Fruit fly (Drosophila melanogaster) whole organism, embryonic: Measurements from ENCODE around the gene yellow-f2.

Experiments
- ATbp ChIP-seq: fragments of 200-800 bp; sonication (Bioruptor generic); optimal IDR thresholded peaks from 2 replicates; lab custom pipeline; 2017; ENCODE audit warnings: missing biosample characterization, mild to moderate bottlenecking, missing genetic modification characterization, missing genetic modification reagents
- Aef1 ChIP-seq: fragments of 200-800 bp; sonication (Bioruptor generic); IDR thresholded peaks from 3 replicates; pipeline ENCODE4 v1.3.6; 2022; ENCODE audit warnings: missing biosample characterization, missing genetic modification characterization
- Bdp1 ChIP-seq: fragments of 200-800 bp; sonication (Bioruptor generic); optimal IDR thresholded peaks from 3 replicates; lab custom pipeline; 2016; ENCODE audit warnings: missing biosample characterization, missing genetic modification characterization
- CG10267 ChIP-seq: fragments of 200-800 bp; sonication (Bioruptor generic); optimal IDR thresholded peaks from 2 replicates; lab custom pipeline; 2018; ENCODE audit warnings: missing biosample characterization, mild to moderate bottlenecking, missing genetic modification characterization, moderate library complexity
- CG12071 ChIP-seq: fragments of 200-800 bp; sonication (Bioruptor generic); optimal IDR thresholded peaks from 3 replicates; lab custom pipeline; 2018; ENCODE audit warnings: missing biosample characterization, mild to moderate bottlenecking, missing genetic modification characterization
- CG12391 ChIP-seq: fragments of 200-800 bp; sonication (Bioruptor generic); optimal IDR thresholded peaks from 3 replicates; lab custom pipeline; 2018; ENCODE audit warnings: missing biosample characterization, mild to moderate bottlenecking, missing genetic modification characterization, moderate library complexity
- CG12942 ChIP-seq: fragments of 200-800 bp; sonication (Bioruptor generic); optimal IDR thresholded peaks from 3 replicates; lab custom pipeline; 2016; ENCODE audit warnings: missing biosample characterization, missing genetic modification characterization
- CG13775 ChIP-seq: fragments of 200-800 bp; sonication (Bioruptor generic); optimal IDR thresholded peaks from 3 replicates; lab custom pipeline; 2017; ENCODE audit warnings: missing biosample characterization, mild to moderate bottlenecking, missing genetic modification characterization
- CG15269 ChIP-seq: fragments of 200-800 bp; sonication (Bioruptor generic); optimal IDR thresholded peaks from 2 replicates; lab custom pipeline; 2018; ENCODE audit warnings: missing biosample characterization, mild to moderate bottlenecking, missing genetic modification characterization, moderate library complexity
- CG15479 ChIP-seq: fragments of 200-800 bp; sonication (Bioruptor generic); optimal IDR thresholded peaks from 3 replicates; lab custom pipeline; 2019; ENCODE audit warnings: missing biosample characterization, mild to moderate bottlenecking, missing genetic modification characterization, moderate library complexity
- CG16815 ChIP-seq: fragments of 200-800 bp; sonication (Bioruptor generic); optimal IDR thresholded peaks from 3 replicates; lab custom pipeline; 2017; ENCODE audit warnings: missing biosample characterization, mild to moderate bottlenecking, missing genetic modification characterization
- CG18764 ChIP-seq: fragments of 200-800 bp; sonication (Bioruptor generic); optimal IDR thresholded peaks from 3 replicates; lab custom pipeline; 2016; ENCODE audit warnings: missing biosample characterization, missing genetic modification characterization
- CG2202 ChIP-seq: fragments of 200-800 bp; sonication (Bioruptor generic); optimal IDR thresholded peaks from 2 replicates; lab custom pipeline; 2018; ENCODE audit warnings: missing biosample characterization, mild to moderate bottlenecking, missing genetic modification characterization
- CG30020 ChIP-seq: fragments of 200-800 bp; optimal IDR thresholded peaks from 2 replicates; lab custom pipeline; 2019; ENCODE audit warnings: missing biosample characterization, mild to moderate bottlenecking, missing genetic modification characterization, moderate library complexity
- CG3281 ChIP-seq: fragments of 200-800 bp; sonication (Bioruptor generic); optimal IDR thresholded peaks from 3 replicates; lab custom pipeline; 2017; ENCODE audit warnings: missing biosample characterization, mild to moderate bottlenecking, missing genetic modification characterization
- CG34224 ChIP-seq: fragments of 200-800 bp; sonication (Bioruptor generic); IDR thresholded peaks from 3 replicates; pipeline ENCODE4 v1.3.6; 2022; ENCODE audit warnings: missing biosample characterization, missing genetic modification characterization; ENCODE audit not compliant: partially characterized antibody
- CG3726 ChIP-seq: fragments of 200-800 bp; sonication (Bioruptor generic); IDR thresholded peaks from 3 replicates; pipeline ENCODE4, ENCODE4 v1.3.6; 2022; ENCODE audit warnings: missing biosample characterization, missing genetic modification characterization
- CG4424 ChIP-seq: fragments of 200-800 bp; sonication (Bioruptor generic); optimal IDR thresholded peaks from 3 replicates; lab custom pipeline; 2016; ENCODE audit warnings: missing biosample characterization, missing genetic modification characterization
- CG6683 ChIP-seq: fragments of 200-800 bp; sonication (Bioruptor generic); optimal IDR thresholded peaks from 2 replicates; lab custom pipeline; 2017; ENCODE audit warnings: missing biosample characterization, mild to moderate bottlenecking, missing genetic modification characterization, missing genetic modification reagents
- CG8765 ChIP-seq: fragments of 200-800 bp; sonication (Bioruptor generic); IDR thresholded peaks from 2 replicates; pipeline ENCODE4 v1.3.6; 2022; ENCODE audit warnings: missing biosample characterization, missing genetic modification characterization
- CHES-1-like ChIP-seq: fragments of 200-800 bp; sonication (Bioruptor generic); optimal IDR thresholded peaks from 2 replicates; lab custom pipeline; 2016; ENCODE audit warnings: missing biosample characterization, missing genetic modification characterization
- Dbx ChIP-seq: fragments of 200-800 bp; sonication (Bioruptor generic); IDR thresholded peaks from 3 replicates; pipeline ENCODE4 v1.3.6; 2022; ENCODE audit warnings: missing biosample characterization, missing genetic modification characterization
- Deaf1 ChIP-seq: fragments of 200-800 bp; optimal IDR thresholded peaks from 3 replicates; lab custom pipeline; 2019; ENCODE audit warnings: missing biosample characterization, mild to moderate bottlenecking, missing genetic modification characterization, moderate library complexity
- Dip2 ChIP-seq: fragments of 200-800 bp; sonication (Bioruptor generic); IDR thresholded peaks from 2 replicates; pipeline ENCODE4 v1.3.6; 2022; ENCODE audit warnings: missing biosample characterization, missing genetic modification characterization
- Dp ChIP-seq: fragments of 200-800 bp; sonication (Bioruptor generic); optimal IDR thresholded peaks from 2 replicates; lab custom pipeline; 2018; ENCODE audit warnings: missing biosample characterization, mild to moderate bottlenecking, missing genetic modification characterization, moderate library complexity
- ERR ChIP-seq: fragments of 200-800 bp; sonication (Bioruptor generic); optimal IDR thresholded peaks from 2 replicates; lab custom pipeline; 2016; ENCODE audit warnings: missing biosample characterization, missing genetic modification characterization
- HLH54F ChIP-seq: fragments of 200-800 bp; sonication (Bioruptor generic); optimal IDR thresholded peaks from 3 replicates; lab custom pipeline; 2016; ENCODE audit warnings: missing biosample characterization, missing genetic modification characterization
- Med ChIP-seq: fragments of 200-800 bp; sonication (Bioruptor generic); peaks from one replicate; lab custom pipeline; 2016; ENCODE audit warnings: missing biosample characterization, missing genetic modification characterization, mild to moderate bottlenecking, inconsistent platforms, moderate library complexity
- NC2β ChIP-seq: fragments of 200-800 bp; sonication (Bioruptor generic); optimal IDR thresholded peaks from 2 replicates; lab custom pipeline; 2016; ENCODE audit warnings: missing biosample characterization, missing genetic modification characterization
- NK7.1 ChIP-seq: fragments of 200-800 bp; sonication (Bioruptor generic); optimal IDR thresholded peaks from 3 replicates; lab custom pipeline; 2016; ENCODE audit warnings: missing biosample characterization, missing genetic modification characterization
- Rfx ChIP-seq: fragments of 200-800 bp; sonication (Bioruptor generic); IDR thresholded peaks from 2 replicates; pipeline ENCODE4 v1.3.6; 2022; ENCODE audit warnings: missing biosample characterization, missing genetic modification characterization
- Scr ChIP-seq: fragments of 200-800 bp; sonication (Bioruptor generic); IDR thresholded peaks from 2 replicates; pipeline ENCODE4 v1.3.6; 2022; ENCODE audit warnings: missing biosample characterization, missing genetic modification characterization; ENCODE audit not compliant: partially characterized antibody
- Vsx1 ChIP-seq: fragments of 200-800 bp; sonication (Bioruptor generic); optimal IDR thresholded peaks from 2 replicates; lab custom pipeline; 2017; ENCODE audit warnings: missing biosample characterization, mild to moderate bottlenecking, missing genetic modification characterization, missing genetic modification reagents
- amos ChIP-seq: fragments of 200-800 bp; sonication (Bioruptor generic); IDR thresholded peaks from 2 replicates; pipeline ENCODE4 v1.3.6; 2022; ENCODE audit warnings: missing biosample characterization, missing genetic modification characterization; ENCODE audit not compliant: partially characterized antibody
- btn ChIP-seq: fragments of 200-800 bp; sonication (Bioruptor generic); optimal IDR thresholded peaks from 2 replicates; lab custom pipeline; 2016; ENCODE audit warnings: missing biosample characterization, missing genetic modification characterization
- gro ChIP-seq: fragments of 200-800 bp; sonication (Bioruptor generic); optimal IDR thresholded peaks from 2 replicates; lab custom pipeline; 2016; ENCODE audit warnings: missing biosample characterization, missing genetic modification characterization
- lab ChIP-seq: fragments of 200-800 bp; sonication (Bioruptor generic); optimal IDR thresholded peaks from 3 replicates; lab custom pipeline; 2017; ENCODE audit warnings: missing biosample characterization, missing genetic modification characterization, mild to moderate bottlenecking, moderate library complexity, missing genetic modification reagents
- lbe ChIP-seq: fragments of 200-800 bp; sonication (Bioruptor generic); optimal IDR thresholded peaks from 2 replicates; lab custom pipeline; 2016; ENCODE audit warnings: missing biosample characterization, mild to moderate bottlenecking, missing genetic modification characterization
- p53 ChIP-seq: fragments of 200-800 bp; sonication (Bioruptor generic); optimal IDR thresholded peaks from 2 replicates; lab custom pipeline; 2016; ENCODE audit warnings: missing biosample characterization, missing genetic modification characterization
- pros ChIP-seq: fragments of 200-800 bp; sonication (Bioruptor generic); optimal IDR thresholded peaks from 3 replicates; lab custom pipeline; 2019; ENCODE audit warnings: missing biosample characterization, mild to moderate bottlenecking, missing genetic modification characterization, moderate library complexity
- sd ChIP-seq: fragments of 200-800 bp; sonication (Bioruptor generic); optimal IDR thresholded peaks from 3 replicates; lab custom pipeline; 2018; ENCODE audit warnings: missing biosample characterization, mild to moderate bottlenecking, missing genetic modification characterization, moderate library complexity
- sob ChIP-seq: fragments of 200-800 bp; sonication (Bioruptor generic); IDR thresholded peaks from 2 replicates; pipeline ENCODE4 v1.3.6; 2022; ENCODE audit warnings: missing biosample characterization, missing genetic modification characterization
- twi ChIP-seq: fragments of 200-800 bp; optimal IDR thresholded peaks from 2 replicates; lab custom pipeline; 2019; ENCODE audit warnings: missing biosample characterization, mild to moderate bottlenecking, missing genetic modification characterization, moderate library complexity
- unpg ChIP-seq: fragments of 200-800 bp; sonication (Bioruptor generic); optimal IDR thresholded peaks from 3 replicates; lab custom pipeline; 2018; ENCODE audit warnings: missing biosample characterization, mild to moderate bottlenecking, missing genetic modification characterization, moderate library complexity
- vfl ChIP-seq: fragments of 200-800 bp; sonication (Bioruptor generic); optimal IDR thresholded peaks from 2 replicates; lab custom pipeline; 2016; ENCODE audit warnings: missing biosample characterization, missing genetic modification characterization
- vnd ChIP-seq: fragments of 200-800 bp; sonication (Bioruptor generic); IDR thresholded peaks from 3 replicates; pipeline ENCODE4 v1.3.6; 2022; ENCODE audit warnings: missing biosample characterization, missing genetic modification characterization; ENCODE audit not compliant: partially characterized antibody
- wek ChIP-seq: fragments of 200-800 bp; sonication (Bioruptor generic); optimal IDR thresholded peaks from 3 replicates; lab custom pipeline; 2018; ENCODE audit warnings: missing biosample characterization, mild to moderate bottlenecking, missing genetic modification characterization, moderate library complexity
- wor ChIP-seq: fragments of 200-800 bp; sonication (Bioruptor generic); IDR thresholded peaks from 2 replicates; pipeline ENCODE4 v1.3.6; 2022; ENCODE audit warnings: missing biosample characterization, missing genetic modification characterization

yellow-f2 gene

DNA sequence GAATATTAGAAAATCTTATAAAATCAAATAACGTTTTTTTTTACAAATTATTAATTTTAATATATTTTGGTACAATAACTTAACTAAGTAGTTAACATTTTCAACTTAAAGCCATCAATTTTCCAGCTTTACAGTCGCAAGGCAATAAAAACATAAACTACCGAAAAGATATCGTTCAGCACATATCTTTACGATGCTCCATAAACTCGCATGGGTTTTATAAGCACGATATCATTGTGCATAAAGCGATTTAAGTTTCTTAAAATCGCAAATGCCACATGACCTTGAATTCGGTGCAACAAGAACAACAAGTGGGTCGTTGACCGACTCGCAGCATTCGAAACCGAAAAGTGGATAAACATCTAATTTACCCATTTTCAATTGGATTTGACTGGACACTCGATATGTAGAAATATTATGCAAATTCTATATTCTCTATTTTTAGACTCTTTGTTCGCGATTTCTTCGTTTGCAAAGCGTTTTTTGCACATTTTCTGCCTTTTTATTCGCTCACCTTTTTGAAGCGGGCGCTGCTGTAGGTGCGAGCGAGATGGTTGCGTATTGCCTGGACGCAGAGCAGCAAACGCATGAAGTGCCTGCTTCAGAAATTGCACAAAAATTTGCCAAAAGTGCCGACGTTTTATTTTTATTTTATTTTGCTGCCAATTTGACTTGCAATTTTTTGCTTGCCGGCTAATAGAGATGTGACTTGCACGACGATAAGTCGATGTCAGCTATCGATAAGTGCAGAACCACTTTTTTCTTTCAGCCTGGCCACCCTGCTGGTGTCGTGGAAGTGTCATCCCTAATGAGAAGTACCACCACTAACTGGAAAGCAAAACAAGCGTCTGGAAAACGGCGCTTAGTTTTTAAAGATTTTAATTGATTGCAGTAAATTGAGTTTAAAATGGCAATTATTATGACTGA, 33.8 kb downstream of the yellow-f2 start, which contains the start of gene Spc25 (continued):
- TF ChIP-seq lab (GFP tag; lab: Kevin White, UChicago), result peak; percentile 23
- TF ChIP-seq CG2202 (tag; lab: Kevin White, UChicago), result no peak
- no peak for TF ChIP-seq lbe (GFP tag; lab: Kevin White, UChicago)
- peak; percentile 43 for TF ChIP-seq Bdp1
- TF ChIP-seq CHES-1-like (GFP tag; lab: Kevin White, UChicago), result peak; percentile 65
- peak; percentile 34 for TF ChIP-seq p53 (GFP tag; lab: Kevin White, UChicago)
- no peak for TF ChIP-seq btn
- no peak for TF ChIP-seq NK7.1 (GFP tag; lab: Kevin White, UChicago)
- peak; percentile 96 for TF ChIP-seq amos (GFP tag; lab: Robert Waterston, UW)
- peak; percentile 45 for TF ChIP-seq CG12942
- peak; percentile 60; the same call in 2 of the 3 replicates for TF ChIP-seq Dbx (GFP tag; lab: Robert Waterston, UW)
- TF ChIP-seq CG30020 (tag; lab: Kevin White, UChicago), result peak; percentile 39
- no peak for TF ChIP-seq sd
- no peak for TF ChIP-seq wek (GFP tag; lab: Kevin White, UChicago)
- peak; percentile 75; the same call in 1 of the 2 replicates for TF ChIP-seq Rfx (GFP tag; lab: Robert Waterston, UW)
- peak; percentile 94 for TF ChIP-seq Med (GFP tag; lab: Kevin White, UChicago)
- TF ChIP-seq CG3281 (GFP tag; lab: Kevin White, UChicago), result peak; percentile 9
- peak; percentile 87 for TF ChIP-seq vnd (GFP tag; lab: Robert Waterston, UW)
- peak; percentile 66; the same call in 1 of the 2 replicates for TF ChIP-seq sob (GFP tag; lab: Robert Waterston, UW)
- TF ChIP-seq Vsx1 (GFP tag; lab: Kevin White, UChicago), result no peak
- peak; percentile 24 for TF ChIP-seq NC2β (GFP tag; lab: Kevin White, UChicago)
- TF ChIP-seq CG4424 (GFP tag; lab: Kevin White, UChicago), result peak; percentile 32
- no peak for TF ChIP-seq Aef1 (GFP tag; lab: Robert Waterston, UW)
- TF ChIP-seq CG18764 (GFP tag; lab: Kevin White, UChicago), result peak; percentile 35
- no peak for TF ChIP-seq CG15479 (GFP tag; lab: Kevin White, UChicago)
- no peak for TF ChIP-seq pros
- TF ChIP-seq CG12391 (tag; lab: Kevin White, UChicago), result peak; percentile 51
- TF ChIP-seq CG3726 (GFP tag; lab: Robert Waterston, UW), result no peak
- TF ChIP-seq CG15269 (tag; lab: Kevin White, UChicago), result peak; percentile 17
- TF ChIP-seq gro (GFP tag; lab: Kevin White, UChicago), result no peak
- no peak for TF ChIP-seq twi (tag; lab: Kevin White, UChicago)
- TF ChIP-seq ATbp (GFP tag; lab: Kevin White, UChicago), result no peak
- TF ChIP-seq CG13775 (GFP tag; lab: Kevin White, UChicago), result peak; percentile 38
- peak; percentile 50 for TF ChIP-seq CG12071
- TF ChIP-seq wor (GFP tag; lab: Robert Waterston, UW), result no peak
- no peak for TF ChIP-seq CG6683 (GFP tag; lab: Kevin White, UChicago)
- no peak for TF ChIP-seq Deaf1
- peak; percentile 67 for TF ChIP-seq vfl
- no peak for TF ChIP-seq CG16815 (GFP tag; lab: Kevin White, UChicago)
- peak; percentile 45 for TF ChIP-seq CG10267 (tag; lab: Kevin White, UChicago)
- peak; percentile 76 for TF ChIP-seq HLH54F (GFP tag; lab: Kevin White, UChicago)
- TF ChIP-seq CG8765 (GFP tag; lab: Robert Waterston, UW), result no peak
- peak; percentile 60 for TF ChIP-seq unpg
- TF ChIP-seq ERR (GFP tag; lab: Kevin White, UChicago), result peak; percentile 79
- peak; percentile 94 for TF ChIP-seq Scr (GFP tag; lab: Robert Waterston, UW)
- TF ChIP-seq CG34224 (GFP tag; lab: Robert Waterston, UW), result peak; percentile 93
- TF ChIP-seq Dp (GFP tag; lab: Kevin White, UChicago), result peak; percentile 76
- TF ChIP-seq Dip2 (GFP tag; lab: Robert Waterston, UW), result no peak
